Worm (Caenorhabditis elegans): ENCODE measurements around the gene Y44A6D.6.

DNA sequence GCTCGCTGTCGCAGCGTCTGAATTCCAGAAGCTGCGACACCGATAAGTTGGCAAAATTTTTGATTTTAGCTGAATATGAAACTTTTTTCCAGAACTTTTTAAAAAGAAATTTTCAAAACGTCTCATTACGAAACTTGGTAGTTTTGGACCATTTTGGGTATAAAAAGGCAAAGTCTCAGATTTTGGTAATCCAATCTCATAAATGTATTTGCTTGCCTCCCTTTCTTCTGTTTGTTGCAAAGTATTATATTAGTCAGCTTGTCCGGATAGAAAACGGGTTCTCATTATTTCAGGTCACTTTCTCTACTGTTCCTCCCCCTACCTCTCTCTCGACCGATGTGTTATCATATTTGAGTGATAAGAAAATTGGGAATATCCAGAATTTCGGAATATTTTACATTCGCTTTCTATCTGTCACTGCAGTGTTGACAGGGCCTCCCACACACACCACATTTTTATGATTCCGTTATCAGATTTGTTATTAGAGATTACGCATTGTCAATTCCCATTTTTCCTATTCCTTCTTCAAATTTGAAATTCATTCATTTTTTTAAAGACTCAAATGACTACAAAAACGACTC lies 46.5 kb downstream of the Y44A6D.6 start, which contains the start of gene F31D4.5:
- TF ChIP-seq aly-2 (tag; optimal IDR thresholded peaks at IDR 0.05), result no peak
- TF ChIP-seq ztf-11 (tag; optimal IDR thresholded peaks at IDR 0.05), result no peak
- no peak for TF ChIP-seq nhr-6 (tag; optimal IDR thresholded peaks at IDR 0.05)
- TF ChIP-seq lin-11 (tag; optimal IDR thresholded peaks at IDR 0.05), result no peak
- no peak for TF ChIP-seq unc-62 (GFP tag; optimal IDR thresholded peaks at IDR 0.05)
- TF ChIP-seq nhr-11 (tag; optimal IDR thresholded peaks at IDR 0.05), result no peak
- no peak for TF ChIP-seq nhr-237 (tag; optimal IDR thresholded peaks at IDR 0.05)
- no peak for TF ChIP-seq ztf-1 (GFP tag; conservative IDR thresholded peaks at IDR 0.05)
- TF ChIP-seq unc-39 (tag; optimal IDR thresholded peaks at IDR 0.05), result no peak
- TF ChIP-seq nhr-77 (tag; optimal IDR thresholded peaks at IDR 0.05), result no peak
- TF ChIP-seq peb-1 (tag; optimal IDR thresholded peaks at IDR 0.05), result no peak
- TF ChIP-seq egl-27 (tag; optimal IDR thresholded peaks at IDR 0.05), result no peak
- no peak for TF ChIP-seq zag-1 (tag; optimal IDR thresholded peaks at IDR 0.05)
- TF ChIP-seq R02D3.7 (tag; optimal IDR thresholded peaks at IDR 0.05), result no peak
